Fruit fly (Drosophila melanogaster): ENCODE data around the gene GIIIspla2.

DNA sequence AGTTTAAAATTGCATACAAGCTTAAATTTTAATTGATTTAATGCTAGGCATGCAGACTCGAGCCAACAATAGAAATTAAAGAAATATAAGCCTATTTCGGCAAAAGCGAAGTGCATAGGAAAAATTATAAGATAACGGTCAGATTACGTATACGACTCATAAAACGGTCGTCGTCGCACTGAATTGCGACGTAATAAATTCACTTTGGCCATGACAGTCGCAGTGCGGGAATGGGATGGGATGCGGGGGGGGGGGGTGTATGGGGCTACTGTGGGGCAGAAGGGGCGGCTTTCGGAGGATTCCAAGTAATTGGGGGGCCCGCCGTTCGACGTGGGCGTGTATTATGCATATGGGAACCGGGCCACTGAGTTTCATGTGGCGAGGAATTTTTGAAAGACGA, 46.4 kb upstream of the GIIIspla2 start:
- TF ChIP-seq CG13204 (GFP tag; optimal IDR thresholded peaks at IDR 0.05) (no peak), CG15710 (tag; optimal IDR thresholded peaks at IDR 0.05) (no peak), Pif1A (GFP tag; optimal IDR thresholded peaks at IDR 0.05) (no peak), CG10348 (GFP tag; IDR thresholded peaks at IDR 0.05) (no peak), CG9948 (tag; optimal IDR thresholded peaks at IDR 0.05) (no peak), CG8159 (tag; optimal IDR thresholded peaks at IDR 0.05) (no peak), CG34367 (tag; optimal IDR thresholded peaks at IDR 0.05) (no peak), CG8301 (tag; optimal IDR thresholded peaks at IDR 0.05) (no peak)
